Worm (Caenorhabditis elegans): Measurements from ENCODE around the gene C37E2.3.

The C37E2.3 gene

ce11 chrX:14179488-14179887 lies 763 bp upstream of the C37E2.3 start:
- no peak for TF ChIP-seq nhr-25 (tag; optimal IDR thresholded peaks at IDR 0.05)
- no peak for TF ChIP-seq sma-3 (GFP tag; optimal IDR thresholded peaks at IDR 0.05)
- TF ChIP-seq nhr-10 (tag; optimal IDR thresholded peaks at IDR 0.05): no peak
- TF ChIP-seq mdl-1 (tag; optimal IDR thresholded peaks at IDR 0.05): no peak
- TF ChIP-seq lin-11 (tag; optimal IDR thresholded peaks at IDR 0.05): no peak
- TF ChIP-seq fos-1 (tag; optimal IDR thresholded peaks at IDR 0.05): no peak
- no peak for TF ChIP-seq elt-3 (tag; optimal IDR thresholded peaks at IDR 0.05)
- TF ChIP-seq mbf-1 (tag; optimal IDR thresholded peaks at IDR 0.05): no peak
- TF ChIP-seq nhr-129 (tag; optimal IDR thresholded peaks at IDR 0.05): no peak
- no peak for TF ChIP-seq ZK546.5 (tag; optimal IDR thresholded peaks at IDR 0.05)
- TF ChIP-seq nhr-12 (tag; optimal IDR thresholded peaks at IDR 0.05): no peak
- no peak for TF ChIP-seq unc-55 (GFP tag; optimal IDR thresholded peaks at IDR 0.05)
- no peak for TF ChIP-seq nhr-6 (tag; optimal IDR thresholded peaks at IDR 0.05)
- TF ChIP-seq sem-4 (tag; optimal IDR thresholded peaks at IDR 0.05): no peak
- TF ChIP-seq unc-39 (tag; optimal IDR thresholded peaks at IDR 0.05): no peak
- no peak for TF ChIP-seq peb-1 (tag; optimal IDR thresholded peaks at IDR 0.05)
- no peak for TF ChIP-seq crh-2 (tag; optimal IDR thresholded peaks at IDR 0.05)
- no peak for TF ChIP-seq C34F6.9 (tag; optimal IDR thresholded peaks at IDR 0.05)
- no peak for TF ChIP-seq sma-9 (GFP tag; optimal IDR thresholded peaks at IDR 0.05)
- no peak for TF ChIP-seq sma-9 (tag; optimal IDR thresholded peaks at IDR 0.05)

- no peak for TF ChIP-seq mbf-1 (tag; optimal IDR thresholded peaks at IDR 0.05)
- no peak for TF ChIP-seq ceh-82 (tag; optimal IDR thresholded peaks at IDR 0.05)
- TF ChIP-seq elt-1 (tag; optimal IDR thresholded peaks at IDR 0.05): no peak
- TF ChIP-seq nhr-21 (tag; optimal IDR thresholded peaks at IDR 0.05): no peak
- TF ChIP-seq zag-1 (tag; optimal IDR thresholded peaks at IDR 0.05): no peak
- no peak for TF ChIP-seq Y55F3AM.14 (GFP tag; optimal IDR thresholded peaks at IDR 0.05)
- no peak for TF ChIP-seq sem-4 (tag; optimal IDR thresholded peaks at IDR 0.05)
- no peak for TF ChIP-seq mab-5 (tag; optimal IDR thresholded peaks at IDR 0.05)
- no peak for TF ChIP-seq skn-1 (tag; optimal IDR thresholded peaks at IDR 0.05)
- TF ChIP-seq nhr-129 (tag; optimal IDR thresholded peaks at IDR 0.05): no peak
- TF ChIP-seq alr-1 (tag; optimal IDR thresholded peaks at IDR 0.05): no peak
- no peak for TF ChIP-seq C34F6.9 (tag; optimal IDR thresholded peaks at IDR 0.05)
- TF ChIP-seq unc-62 (GFP tag; optimal IDR thresholded peaks at IDR 0.05): no peak
- TF ChIP-seq lin-39 (tag; optimal IDR thresholded peaks at IDR 0.05): no peak
- TF ChIP-seq ztf-11 (tag; optimal IDR thresholded peaks at IDR 0.05): no peak
- TF ChIP-seq unc-39 (tag; optimal IDR thresholded peaks at IDR 0.05): no peak
Measured at ce11 chrX:14182514-14182913, 2.3 kb downstream of the C37E2.3 start.

ce11 chrX:14185631-14186030 lies 5.4 kb downstream of the C37E2.3 start:
- TF ChIP-seq mbf-1 (tag; optimal IDR thresholded peaks at IDR 0.05): no peak
- TF ChIP-seq R02D3.7 (tag; optimal IDR thresholded peaks at IDR 0.05): no peak
- no peak for TF ChIP-seq nhr-237 (tag; optimal IDR thresholded peaks at IDR 0.05)
- TF ChIP-seq alr-1 (tag; optimal IDR thresholded peaks at IDR 0.05): no peak
- TF ChIP-seq lin-39 (tag; optimal IDR thresholded peaks at IDR 0.05): no peak
- no peak for TF ChIP-seq nhr-11 (tag; optimal IDR thresholded peaks at IDR 0.05)
- TF ChIP-seq dmd-4 (tag; optimal IDR thresholded peaks at IDR 0.05): no peak
- no peak for TF ChIP-seq nhr-12 (tag; optimal IDR thresholded peaks at IDR 0.05)
- TF ChIP-seq lsy-2 (tag; optimal IDR thresholded peaks at IDR 0.05): no peak
- TF ChIP-seq F13H6.1 (tag; optimal IDR thresholded peaks at IDR 0.05): no peak
- TF ChIP-seq aly-2 (tag; optimal IDR thresholded peaks at IDR 0.05): no peak
- TF ChIP-seq sma-3 (GFP tag; optimal IDR thresholded peaks at IDR 0.05): no peak
- no peak for TF ChIP-seq nhr-23 (tag; optimal IDR thresholded peaks at IDR 0.05)
- no peak for TF ChIP-seq sem-4 (tag; optimal IDR thresholded peaks at IDR 0.05)
- TF ChIP-seq nhr-6 (tag; optimal IDR thresholded peaks at IDR 0.05): no peak
- TF ChIP-seq fos-1 (tag; optimal IDR thresholded peaks at IDR 0.05): no peak
- TF ChIP-seq crh-2 (tag; optimal IDR thresholded peaks at IDR 0.05): no peak
- TF ChIP-seq C34F6.9 (tag; optimal IDR thresholded peaks at IDR 0.05): no peak
- TF ChIP-seq egl-27 (tag; optimal IDR thresholded peaks at IDR 0.05): no peak
- TF ChIP-seq unc-62 (GFP tag; optimal IDR thresholded peaks at IDR 0.05): no peak

ce11 chrX:14186466-14186865 lies 6.2 kb downstream of the C37E2.3 start, which contains the start of gene ceh-36:
Gene ceh-36, minus strand, starts transcription at chrX:14186566.
- TF ChIP-seq snpc-4 (tag; optimal IDR thresholded peaks at IDR 0.05) (no peak), nhr-10 (tag; optimal IDR thresholded peaks at IDR 0.05) (no peak), peb-1 (tag; optimal IDR thresholded peaks at IDR 0.05) (no peak), ceh-82 (tag; optimal IDR thresholded peaks at IDR 0.05) (no peak), blmp-1 (tag; optimal IDR thresholded peaks at IDR 0.05; ENCODE audit: insufficient read depth) (no peak), nhr-11 (tag; optimal IDR thresholded peaks at IDR 0.05) (no peak), mdl-1 (tag; optimal IDR thresholded peaks at IDR 0.05) (no peak), unc-55 (GFP tag; optimal IDR thresholded peaks at IDR 0.05) (no peak), nhr-6 (tag; optimal IDR thresholded peaks at IDR 0.05) (no peak), mbf-1 (tag; optimal IDR thresholded peaks at IDR 0.05) (no peak), dmd-4 (tag; optimal IDR thresholded peaks at IDR 0.05) (no peak), elt-1 (tag; optimal IDR thresholded peaks at IDR 0.05) (no peak), Y55F3AM.14 (GFP tag; optimal IDR thresholded peaks at IDR 0.05) (no peak), nhr-25 (tag; optimal IDR thresholded peaks at IDR 0.05) (no peak), alr-1 (tag; optimal IDR thresholded peaks at IDR 0.05) (no peak), ZK546.5 (tag; optimal IDR thresholded peaks at IDR 0.05) (no peak)

All from whole organism, L2 larva.